Fruit fly (Drosophila melanogaster): Measurements from ENCODE around the gene CG4829.
A peak's percentile ranks its signal among the peaks of the same experiment; 100 is the strongest.

CG4829 gene

DNA sequence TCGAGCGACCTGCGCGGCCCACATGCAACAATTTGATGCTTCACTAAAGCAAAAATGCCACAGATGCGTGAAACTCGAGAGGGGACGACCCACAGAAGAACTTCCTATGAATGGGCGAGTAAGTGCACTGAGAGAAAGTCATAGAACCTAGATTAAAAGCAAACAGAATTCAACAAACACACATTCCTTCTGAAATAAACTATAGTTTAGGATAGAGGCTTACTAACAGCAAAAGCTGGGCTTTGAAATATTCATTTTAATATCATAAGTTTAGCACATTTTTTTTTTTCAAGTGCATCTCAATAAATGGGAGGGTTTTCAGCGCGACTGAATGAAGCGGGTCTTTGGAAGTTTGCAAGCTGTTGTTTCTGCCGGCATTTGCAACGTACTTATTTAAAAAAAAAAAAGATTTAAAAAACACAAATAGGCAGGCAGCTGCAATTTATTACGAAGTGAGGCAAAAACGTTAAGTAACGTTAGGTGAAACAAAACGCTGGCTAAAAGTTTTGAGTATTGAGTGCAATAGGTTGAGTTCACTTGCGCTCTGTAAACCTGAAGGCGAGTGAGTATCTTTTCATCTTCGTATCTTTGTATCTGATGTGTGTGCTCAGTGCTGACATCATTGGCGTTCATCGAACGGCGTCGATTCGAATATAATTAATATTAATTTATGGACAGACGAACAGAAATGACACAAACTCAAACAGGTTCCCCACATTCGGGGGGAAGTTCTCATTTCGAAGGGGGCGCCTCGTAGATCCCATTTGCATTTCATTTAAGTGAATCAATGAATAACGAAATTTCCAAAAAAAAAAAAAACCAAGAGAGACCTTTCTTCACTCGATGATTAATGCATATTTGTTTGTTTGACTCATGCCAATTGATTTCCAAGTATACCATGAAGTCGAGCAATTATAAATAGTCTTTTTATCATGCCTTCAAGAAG is 38.3 kb upstream of the CG4829 start (continued):
- no peak for TF ChIP-seq CG9876 (GFP tag; optimal IDR thresholded peaks at IDR 0.05)
- TF ChIP-seq caup (GFP tag; optimal IDR thresholded peaks at IDR 0.05; ENCODE audit: severe bottlenecking): no peak
- no peak for TF ChIP-seq CG42726 (GFP tag; IDR thresholded peaks at IDR 0.05; ENCODE audit: partially characterized antibody)
- TF ChIP-seq NFAT (GFP tag; IDR thresholded peaks at IDR 0.05): no peak
- peak; percentile 67; the same call in 2 of the 4 replicates for TF ChIP-seq chinmo (GFP tag; IDR thresholded peaks at IDR 0.05; ENCODE audit: partially characterized antibody)
- TF ChIP-seq CG11398 (GFP tag; optimal IDR thresholded peaks at IDR 0.05): no peak
- TF ChIP-seq inv (GFP tag; IDR thresholded peaks at IDR 0.05; ENCODE audit: partially characterized antibody): no peak
- peak; percentile 49; the same call in 1 of the 2 replicates for TF ChIP-seq CG11247 (GFP tag; IDR thresholded peaks at IDR 0.05)
- TF ChIP-seq Mad (GFP tag; optimal IDR thresholded peaks at IDR 0.05): no peak
- peak; percentile 29 to 68 for TF ChIP-seq dpn (GFP tag; optimal IDR thresholded peaks at IDR 0.05)
- peak; percentile 16 for TF ChIP-seq Jarid2 (GFP tag; optimal IDR thresholded peaks at IDR 0.05)
- peak; percentile 30 for TF ChIP-seq nerfin-1 (tag; optimal IDR thresholded peaks at IDR 0.05)
- TF ChIP-seq oc (tag; optimal IDR thresholded peaks at IDR 0.05): no peak
- peak; percentile 44 for TF ChIP-seq Max (GFP tag; optimal IDR thresholded peaks at IDR 0.05)
- no peak for TF ChIP-seq CG2116 (GFP tag; optimal IDR thresholded peaks at IDR 0.05)
- peak; percentile 44 for TF ChIP-seq org-1 (GFP tag; optimal IDR thresholded peaks at IDR 0.05)
- TF ChIP-seq scrt (GFP tag; optimal IDR thresholded peaks at IDR 0.05): no peak
- no peak for TF ChIP-seq bigmax (GFP tag; optimal IDR thresholded peaks at IDR 0.05)
- peak; percentile 12 for TF ChIP-seq gsb-n (tag; optimal IDR thresholded peaks at IDR 0.05)
- peak; percentile 55 for TF ChIP-seq az2 (GFP tag; optimal IDR thresholded peaks at IDR 0.05)
- TF ChIP-seq ash1 (GFP tag; optimal IDR thresholded peaks at IDR 0.05): no peak
- no peak for TF ChIP-seq shn (GFP tag; optimal IDR thresholded peaks at IDR 0.05)
- no peak for TF ChIP-seq CG2120 (GFP tag; optimal IDR thresholded peaks at IDR 0.05)
- TF ChIP-seq slou (GFP tag; optimal IDR thresholded peaks at IDR 0.05): no peak
- TF ChIP-seq sr (GFP tag; IDR thresholded peaks at IDR 0.05): no peak
- TF ChIP-seq CG4707 (GFP tag; optimal IDR thresholded peaks at IDR 0.05): no peak
- TF ChIP-seq CG18764 (GFP tag; optimal IDR thresholded peaks at IDR 0.05): peak; percentile 31
- peak; percentile 61; the same call in 1 of the 3 replicates for TF ChIP-seq CG3726 (GFP tag; IDR thresholded peaks at IDR 0.05)
- TF ChIP-seq CG32532 (GFP tag; IDR thresholded peaks at IDR 0.05): peak; percentile 55; the same call in 1 of the 2 replicates
- no peak for TF ChIP-seq hkb (optimal IDR thresholded peaks at IDR 0.05)
- peak; percentile 75 for TF ChIP-seq hkb (GFP tag; IDR thresholded peaks at IDR 0.05)
- TF ChIP-seq CG12155 (GFP tag; optimal IDR thresholded peaks at IDR 0.05): peak; percentile 36
- peak; percentile 46 for TF ChIP-seq CG30431 (GFP tag; optimal IDR thresholded peaks at IDR 0.05)
- TF ChIP-seq CG15269 (tag; optimal IDR thresholded peaks at IDR 0.05): no peak
- TF ChIP-seq Asciz (GFP tag; optimal IDR thresholded peaks at IDR 0.05): peak; percentile 11
- TF ChIP-seq knrl (GFP tag; IDR thresholded peaks at IDR 0.05; ENCODE audit: partially characterized antibody): no peak
- TF ChIP-seq CG18011 (GFP tag; optimal IDR thresholded peaks at IDR 0.05): no peak
- TF ChIP-seq hbn (GFP tag; IDR thresholded peaks at IDR 0.05; ENCODE audit: partially characterized antibody): no peak
- TF ChIP-seq dati (GFP tag; IDR thresholded peaks at IDR 0.05): peak; percentile 62; the same call in 1 of the 2 replicates
- TF ChIP-seq unpg (GFP tag; optimal IDR thresholded peaks at IDR 0.05): peak; percentile 43
- no peak for TF ChIP-seq CG14965 (GFP tag; optimal IDR thresholded peaks at IDR 0.05; ENCODE audit: borderline replicate concordance)
- TF ChIP-seq CG8478 (optimal IDR thresholded peaks at IDR 0.05): no peak
- peak; percentile 30 for TF ChIP-seq HHEX (GFP tag; optimal IDR thresholded peaks at IDR 0.05)
- no peak for TF ChIP-seq Usf (GFP tag; optimal IDR thresholded peaks at IDR 0.05)
- TF ChIP-seq vnd (GFP tag; IDR thresholded peaks at IDR 0.05; ENCODE audit: partially characterized antibody): no peak
- no peak for TF ChIP-seq HLHmδ (GFP tag; optimal IDR thresholded peaks at IDR 0.05)
- peak; percentile 73 for TF ChIP-seq E2f1 (GFP tag; IDR thresholded peaks at IDR 0.05)
- TF ChIP-seq CG4424 (GFP tag; optimal IDR thresholded peaks at IDR 0.05): peak; percentile 72

Measured in whole organism, embryonic.